Worm (Caenorhabditis elegans) whole organism, L3 larva: ENCODE measurements around the gene csn-1.

ENCODE experiments used
- aly-2 ChIP-seq: fragments of 150-350 bp; optimal IDR thresholded peaks from 2 replicates; lab custom pipeline; 2014; ENCODE audit warnings: missing biosample characterization, missing genetic modification characterization
- ceh-9 ChIP-seq: sonication (generic microtip); optimal IDR thresholded peaks from 2 replicates; lab custom pipeline; 2018; ENCODE audit warnings: missing biosample characterization, missing genetic modification characterization
- lin-39 ChIP-seq: fragments of 150-350 bp; optimal IDR thresholded peaks from 2 replicates; lab custom pipeline; 2018; ENCODE audit warnings: missing biosample characterization, missing genetic modification reagents, missing genetic modification characterization
- nhr-67 ChIP-seq: fragments of 150-350 bp; optimal IDR thresholded peaks from 2 replicates; lab custom pipeline; 2014; ENCODE audit warnings: missing biosample characterization, missing genetic modification characterization
- unc-39 ChIP-seq: sonication (generic microtip); optimal IDR thresholded peaks from 4 replicates; lab custom pipeline; 2017; ENCODE audit warnings: missing biosample characterization, missing genetic modification characterization
- ztf-11 ChIP-seq: fragments of 150-350 bp; optimal IDR thresholded peaks from 2 replicates; lab custom pipeline; 2014; ENCODE audit warnings: missing biosample characterization, missing genetic modification characterization
- ztf-4 ChIP-seq: fragments of 150-350 bp; optimal IDR thresholded peaks from 2 replicates; lab custom pipeline; 2014; ENCODE audit warnings: missing biosample characterization, missing genetic modification characterization

ce11 chrV:17818567-17818966 lies 51.9 kb downstream of the csn-1 start, which contains the start of gene srh-298:
- TF ChIP-seq ztf-4 (tag; lab: Kevin White, UChicago) (no peak), unc-39 (tag; lab: Kevin White, UChicago) (no peak), ztf-11 (tag; lab: Kevin White, UChicago) (no peak), lin-39 (tag; lab: Kevin White, UChicago) (no peak), aly-2 (no peak), nhr-67 (tag; lab: Kevin White, UChicago) (no peak), ceh-9 (tag; lab: Kevin White, UChicago) (no peak)
